Worm (Caenorhabditis elegans): ENCODE results near the gene C06H5.13.
"Not testable (repeated sequence)": the region's sequence is repeated elsewhere in the genome, so short reads cannot be mapped to it uniquely, and the experiment has no call there.

Gene C06H5.13

ce11 chrV:17943877-17944472, 46.4 kb upstream of the C06H5.13 start:
- TF ChIP-seq hlh-30 (tag; optimal IDR thresholded peaks at IDR 0.05; ENCODE audit: insufficient read depth): no peak
- no peak for TF ChIP-seq hlh-6 (tag; optimal IDR thresholded peaks at IDR 0.05)
- no peak for TF ChIP-seq fkh-10 (GFP tag; optimal IDR thresholded peaks at IDR 0.05)
- TF ChIP-seq unc-86 (tag; optimal IDR thresholded peaks at IDR 0.05): no peak
- TF ChIP-seq sdc-2 (tag; optimal IDR thresholded peaks at IDR 0.05): no peak
- no peak for TF ChIP-seq pqm-1 (tag; optimal IDR thresholded peaks at IDR 0.05)
- TF ChIP-seq ceh-34 (tag; optimal IDR thresholded peaks at IDR 0.05): no peak
- no peak for TF ChIP-seq ama-1 (optimal IDR thresholded peaks at IDR 0.05)
- TF ChIP-seq sox-4 (tag; optimal IDR thresholded peaks at IDR 0.05): no peak
- TF ChIP-seq hlh-13 (GFP tag; optimal IDR thresholded peaks at IDR 0.05): no peak
- no peak for TF ChIP-seq hlh-15 (tag; optimal IDR thresholded peaks at IDR 0.05)

ce11 chrV:17938978-17939377, 41.4 kb upstream of the C06H5.13 start:
- TF ChIP-seq tbx-7 (tag; optimal IDR thresholded peaks at IDR 0.05) (no peak), pax-1 (tag; optimal IDR thresholded peaks at IDR 0.05) (no peak), C38D4.7 (GFP tag; optimal IDR thresholded peaks at IDR 0.05) (no peak), nhr-232 (tag; optimal IDR thresholded peaks at IDR 0.05) (no peak), ceh-45 (GFP tag; IDR thresholded peaks at IDR 0.05) (no peak), ttx-3 (tag; optimal IDR thresholded peaks at IDR 0.05) (no peak), ceh-18 (tag; optimal IDR thresholded peaks at IDR 0.05) (no peak), hlh-6 (tag; optimal IDR thresholded peaks at IDR 0.05) (no peak), ceh-34 (tag; optimal IDR thresholded peaks at IDR 0.05) (no peak)

- TF ChIP-seq ceh-45 (GFP tag; IDR thresholded peaks at IDR 0.05) (no peak), ceh-31 (tag; optimal IDR thresholded peaks at IDR 0.05) (no peak), ttx-3 (tag; optimal IDR thresholded peaks at IDR 0.05) (no peak), tbx-2 (tag; optimal IDR thresholded peaks at IDR 0.05) (no peak), hlh-30 (tag; optimal IDR thresholded peaks at IDR 0.05; ENCODE audit: insufficient read depth) (no peak), pqm-1 (tag; optimal IDR thresholded peaks at IDR 0.05) (no peak), dmd-4 (tag; optimal IDR thresholded peaks at IDR 0.05; ENCODE audit: borderline replicate concordance) (no peak), ceh-34 (tag; optimal IDR thresholded peaks at IDR 0.05) (no peak), npax-4 (tag; optimal IDR thresholded peaks at IDR 0.05) (no peak), pag-3 (tag; optimal IDR thresholded peaks at IDR 0.05; ENCODE audit: borderline replicate concordance) (no peak)
These were observed 38.3 kb upstream of the C06H5.13 start for ce11 chrV:17935857-17936256.

ce11 chrV:17931795-17932194, 34.2 kb upstream of the C06H5.13 start:
- TF ChIP-seq gmeb-2 (tag; optimal IDR thresholded peaks at IDR 0.05): no peak
- TF ChIP-seq syd-9 (tag; optimal IDR thresholded peaks at IDR 0.05): no peak

- TF ChIP-seq fkh-10 (GFP tag; optimal IDR thresholded peaks at IDR 0.05): no peak
- no peak for TF ChIP-seq pat-9 (tag; optimal IDR thresholded peaks at IDR 0.05)
- no peak for TF ChIP-seq unc-55 (GFP tag; optimal IDR thresholded peaks at IDR 0.05)
- TF ChIP-seq hlh-13 (GFP tag; optimal IDR thresholded peaks at IDR 0.05): no peak
- no peak for TF ChIP-seq ceh-9 (tag; optimal IDR thresholded peaks at IDR 0.05)
- TF ChIP-seq pag-3 (tag; optimal IDR thresholded peaks at IDR 0.05; ENCODE audit: borderline replicate concordance): peak; percentile 46
These were observed 30.6 kb upstream of the C06H5.13 start for ce11 chrV:17928128-17928527.

ce11 chrV:17924095-17925000, 26.8 kb upstream of the C06H5.13 start, which contains the start of gene usp-50:
Gene usp-50 (plus strand): TSS chrV:17924916.
- TF ChIP-seq K09A11.1 (tag; optimal IDR thresholded peaks at IDR 0.05; ENCODE audit: insufficient read depth); ttx-3 (tag; optimal IDR thresholded peaks at IDR 0.05); ahr-1 (tag; optimal IDR thresholded peaks at IDR 0.05): not testable (repeated sequence)

Measured in whole organism, late embryonic.